Fruit fly (Drosophila melanogaster) whole organism, adult: ENCODE data around the gene lsn.
A peak's percentile ranks its signal among the peaks of the same experiment; 100 is the strongest.

Experiments used
- CG11617 ChIP-seq: fragments of 200-800 bp; sonication (Bioruptor generic); optimal IDR thresholded peaks from 2 replicates; lab custom pipeline; 2017; ENCODE audit warnings: mild to moderate bottlenecking, missing biosample characterization, missing genetic modification reagents, missing genetic modification characterization
- CG12768 ChIP-seq: fragments of 200-800 bp; sonication (Bioruptor generic); optimal IDR thresholded peaks from 2 replicates; lab custom pipeline; 2017; ENCODE audit warnings: missing biosample characterization, missing genetic modification characterization, mild to moderate bottlenecking, moderate library complexity, missing genetic modification reagents
- CG14711 ChIP-seq: fragments of 200-800 bp; sonication (Bioruptor generic); optimal IDR thresholded peaks from 2 replicates; lab custom pipeline; 2018; ENCODE audit warnings: missing biosample characterization, mild to moderate bottlenecking, missing genetic modification characterization, moderate library complexity
- CG1620 ChIP-seq: fragments of 200-800 bp; sonication (Bioruptor generic); optimal IDR thresholded peaks from 2 replicates; lab custom pipeline; 2016; ENCODE audit warnings: missing biosample characterization, missing genetic modification characterization
- CG33017 ChIP-seq: fragments of 200-800 bp; sonication (Bioruptor generic); optimal IDR thresholded peaks from 2 replicates; lab custom pipeline; 2018; ENCODE audit warnings: missing biosample characterization, mild to moderate bottlenecking, missing genetic modification characterization, moderate library complexity
- CG5204 ChIP-seq: fragments of 200-800 bp; sonication (Bioruptor generic); optimal IDR thresholded peaks from 2 replicates; lab custom pipeline; 2016; ENCODE audit warnings: missing biosample characterization, missing genetic modification characterization
- CG7045 ChIP-seq: fragments of 200-800 bp; sonication (Bioruptor generic); optimal IDR thresholded peaks from 2 replicates; lab custom pipeline; 2017; ENCODE audit warnings: missing biosample characterization, mild to moderate bottlenecking, missing genetic modification characterization
- CG7101 ChIP-seq: fragments of 200-800 bp; sonication (Bioruptor generic); optimal IDR thresholded peaks from 2 replicates; lab custom pipeline; 2018; ENCODE audit warnings: missing biosample characterization, mild to moderate bottlenecking, missing genetic modification characterization, moderate library complexity
- Clk ChIP-seq: fragments of 200-800 bp; sonication (Bioruptor generic); optimal IDR thresholded peaks from 2 replicates; lab custom pipeline; 2017; ENCODE audit warnings: missing biosample characterization, missing genetic modification characterization
- Crg-1 ChIP-seq: fragments of 200-800 bp; sonication (Bioruptor generic); optimal IDR thresholded peaks from 2 replicates; lab custom pipeline; 2016; ENCODE audit warnings: missing biosample characterization, missing genetic modification characterization
- Hr96 ChIP-seq: fragments of 200-800 bp; sonication (Bioruptor generic); optimal IDR thresholded peaks from 2 replicates; lab custom pipeline; 2016; ENCODE audit warnings: missing biosample characterization, missing genetic modification characterization
- Mnt ChIP-seq: fragments of 200-800 bp; sonication (Bioruptor generic); optimal IDR thresholded peaks from 2 replicates; lab custom pipeline; 2016; ENCODE audit warnings: missing biosample characterization, mild to moderate bottlenecking, missing genetic modification characterization
- bab1 ChIP-seq: fragments of 200-800 bp; sonication (Bioruptor generic); optimal IDR thresholded peaks from 3 replicates; lab custom pipeline; 2019; ENCODE audit warnings: missing biosample characterization, mild to moderate bottlenecking, missing genetic modification characterization, moderate library complexity
- cic ChIP-seq: fragments of 200-800 bp; sonication (Bioruptor generic); optimal IDR thresholded peaks from 2 replicates; lab custom pipeline; 2017; ENCODE audit warnings: missing biosample characterization, mild to moderate bottlenecking, missing genetic modification characterization, moderate library complexity
- cnc ChIP-seq, 2 experiments: fragments of >200 bp; optimal IDR thresholded peaks; 2 replicates each; lab custom pipeline; 2017
- kay ChIP-seq: fragments of 200-800 bp; sonication (Bioruptor generic); peaks from one replicate; lab custom pipeline; 2016; ENCODE audit warnings: missing biosample characterization, missing genetic modification characterization, borderline replicate concordance
- ovo ChIP-seq: fragments of 200-800 bp; sonication (Bioruptor generic); optimal IDR thresholded peaks from 2 replicates; lab custom pipeline; 2016; ENCODE audit warnings: missing biosample characterization, missing genetic modification characterization
- pad ChIP-seq: fragments of 200-800 bp; sonication (Bioruptor generic); optimal IDR thresholded peaks from 3 replicates; lab custom pipeline; 2017; ENCODE audit warnings: missing biosample characterization, missing genetic modification characterization, mild to moderate bottlenecking, moderate library complexity, missing genetic modification reagents
- tj ChIP-seq: fragments of 200-800 bp; sonication (Bioruptor generic); optimal IDR thresholded peaks from 3 replicates; lab custom pipeline; 2017; ENCODE audit warnings: missing biosample characterization, mild to moderate bottlenecking, missing genetic modification characterization, moderate library complexity
- toe ChIP-seq: fragments of 200-800 bp; sonication (Bioruptor generic); optimal IDR thresholded peaks from 2 replicates; lab custom pipeline; 2016; ENCODE audit warnings: missing biosample characterization, missing genetic modification characterization

Gene lsn

DNA sequence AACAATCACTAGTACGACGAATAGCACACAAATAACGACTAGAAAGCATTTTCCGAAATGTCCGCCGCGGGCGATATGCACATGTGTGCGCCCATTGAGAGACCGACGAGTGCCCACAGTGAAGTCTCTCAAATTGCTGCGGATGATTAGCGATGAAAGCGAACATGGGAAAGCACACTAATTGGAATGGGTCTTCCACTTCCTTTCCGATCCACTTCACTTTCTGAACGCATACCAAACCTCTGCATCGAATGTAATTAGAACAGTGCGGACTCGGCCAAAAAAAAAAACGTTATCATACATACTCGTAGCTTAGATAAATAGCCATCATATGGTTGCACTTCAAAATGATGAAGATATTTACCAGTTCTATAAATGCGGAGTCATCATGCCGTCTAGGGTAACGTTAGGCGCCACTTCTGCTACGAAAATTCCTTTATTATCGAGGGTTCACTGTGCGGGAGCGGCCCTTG, 14.9 kb upstream of the lsn start:
- peak; percentile 16 for TF ChIP-seq pad (GFP tag; lab: Kevin White, UChicago)
- TF ChIP-seq CG11617 (GFP tag; lab: Kevin White, UChicago): peak; percentile 54
- peak; percentile 23 for TF ChIP-seq CG7045 (GFP tag; lab: Kevin White, UChicago)
- TF ChIP-seq cnc (optimal IDR thresholded peaks at IDR 0.05; lab: Kevin White, UChicago): peak; percentile 44 to 49
- peak; percentile 61 for TF ChIP-seq CG5204
- TF ChIP-seq toe: no peak
- peak; percentile 60 for TF ChIP-seq cic (GFP tag; lab: Kevin White, UChicago)
- TF ChIP-seq CG7101 (tag; lab: Kevin White, UChicago): peak; percentile 23
- TF ChIP-seq CG1620 (GFP tag; lab: Kevin White, UChicago): no peak
- no peak for TF ChIP-seq ovo (GFP tag; lab: Kevin White, UChicago)
- peak; percentile 38 for TF ChIP-seq Hr96 (GFP tag; lab: Kevin White, UChicago)
- TF ChIP-seq tj (GFP tag; lab: Kevin White, UChicago): peak; percentile 32

DNA sequence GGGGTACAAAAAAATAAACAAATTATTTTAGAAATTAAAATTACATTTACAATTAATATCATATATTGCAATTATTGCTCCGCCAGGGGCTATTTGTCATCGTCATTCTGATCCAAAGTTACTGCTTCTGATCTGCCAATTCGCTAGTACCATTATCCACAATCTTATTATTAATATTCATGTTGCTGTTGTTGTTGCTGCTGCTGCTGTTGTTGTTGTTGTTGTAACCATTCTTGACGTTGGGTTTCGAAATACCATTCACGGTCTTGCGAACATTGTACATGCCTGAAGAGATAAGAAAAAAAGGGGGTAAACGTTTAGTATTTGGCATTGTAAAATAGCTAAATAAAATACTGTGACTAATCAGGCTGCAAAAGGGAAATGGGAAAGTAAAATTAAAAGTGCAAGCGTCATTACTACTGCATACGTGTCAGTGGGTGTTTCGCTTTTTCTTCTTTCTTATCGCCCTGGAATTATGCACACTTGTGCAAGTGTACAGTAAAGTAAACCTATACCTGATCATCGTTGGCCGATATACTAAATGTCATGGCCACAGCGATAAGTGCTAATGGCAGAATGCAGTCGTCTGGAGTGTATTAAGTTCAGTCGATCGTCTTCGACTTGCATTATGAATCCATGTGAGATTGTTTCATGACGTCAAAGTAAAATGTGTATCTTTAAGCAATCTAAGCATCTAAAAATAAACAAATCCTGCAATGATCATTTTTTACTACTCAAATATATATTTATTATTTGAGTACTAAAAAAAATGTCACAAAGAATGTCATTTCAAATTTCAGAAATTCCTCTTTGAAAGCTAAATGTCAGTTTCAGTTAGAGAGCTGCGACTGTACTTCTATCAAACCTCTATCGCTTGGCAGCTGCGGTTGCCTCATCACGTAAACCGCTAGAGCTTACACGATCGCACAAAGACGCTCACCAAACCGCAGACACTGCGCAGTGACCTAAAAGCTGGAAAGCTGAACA, 13.1 kb upstream of the lsn start:
- TF ChIP-seq Clk (GFP tag; lab: Kevin White, UChicago) (no peak), CG14711 (tag; lab: Kevin White, UChicago) (no peak), kay (GFP tag; lab: Kevin White, UChicago) (peak; percentile 86), pad (GFP tag; lab: Kevin White, UChicago) (no peak), toe (peak; percentile 7), CG1620 (GFP tag; lab: Kevin White, UChicago) (no peak), bab1 (peak; percentile 27), cic (GFP tag; lab: Kevin White, UChicago) (peak; percentile 69), CG7101 (tag; lab: Kevin White, UChicago) (no peak), ovo (GFP tag; lab: Kevin White, UChicago) (no peak), CG12768 (GFP tag; lab: Kevin White, UChicago) (peak; percentile 28), CG11617 (GFP tag; lab: Kevin White, UChicago) (no peak), Hr96 (GFP tag; lab: Kevin White, UChicago) (peak; percentile 6), tj (GFP tag; lab: Kevin White, UChicago) (peak; percentile 69), CG33017 (tag; lab: Kevin White, UChicago) (peak; percentile 32), cnc (optimal IDR thresholded peaks at IDR 0.05; lab: Kevin White, UChicago) (no peak), CG5204 (peak; percentile 32), Mnt (GFP tag; lab: Kevin White, UChicago) (peak; percentile 3), CG7045 (GFP tag; lab: Kevin White, UChicago) (no peak), Crg-1 (no peak)

DNA sequence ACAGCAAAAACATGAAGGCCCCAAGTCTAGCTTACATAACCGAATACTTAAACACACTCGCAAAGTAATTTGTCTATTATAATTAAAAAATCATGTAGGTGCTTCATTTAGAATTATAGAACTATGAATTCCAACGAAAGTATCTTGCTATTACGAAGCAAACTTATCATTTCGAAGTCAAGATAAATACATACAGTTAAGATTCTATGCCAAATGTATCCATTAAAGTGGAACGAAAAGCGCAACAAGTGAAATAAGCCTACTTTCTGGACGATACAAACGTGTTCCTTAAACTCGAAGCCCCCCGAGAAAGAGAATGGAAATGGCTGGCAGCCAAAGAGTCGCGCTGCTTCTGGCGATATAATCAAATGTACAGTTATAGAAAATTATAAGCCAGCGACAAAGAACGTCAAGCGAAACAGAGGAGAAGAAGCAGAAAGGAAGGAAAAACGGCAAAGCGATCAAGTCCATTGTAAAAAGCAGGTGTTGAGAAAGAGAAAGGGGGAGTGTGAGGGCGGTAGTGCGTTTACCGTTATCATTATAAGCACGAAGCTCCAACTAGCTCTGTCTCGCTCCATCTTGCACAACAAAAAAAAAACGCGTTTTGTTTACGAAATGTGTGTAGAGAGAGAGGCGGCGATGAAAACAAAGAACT, 12.3 kb upstream of the lsn start:
- TF ChIP-seq cnc (optimal IDR thresholded peaks at IDR 0.05; lab: Kevin White, UChicago) (no peak), CG5204 (no peak), cic (GFP tag; lab: Kevin White, UChicago) (no peak), Crg-1 (no peak), Clk (GFP tag; lab: Kevin White, UChicago) (no peak), Mnt (GFP tag; lab: Kevin White, UChicago) (no peak), CG11617 (GFP tag; lab: Kevin White, UChicago) (no peak), pad (GFP tag; lab: Kevin White, UChicago) (peak; percentile 71), ovo (GFP tag; lab: Kevin White, UChicago) (peak; percentile 88), toe (no peak), tj (GFP tag; lab: Kevin White, UChicago) (no peak), CG14711 (tag; lab: Kevin White, UChicago) (peak; percentile 41), kay (GFP tag; lab: Kevin White, UChicago) (no peak), CG12768 (GFP tag; lab: Kevin White, UChicago) (no peak), CG1620 (GFP tag; lab: Kevin White, UChicago) (no peak), Hr96 (GFP tag; lab: Kevin White, UChicago) (no peak), bab1 (peak; percentile 41), CG7045 (GFP tag; lab: Kevin White, UChicago) (no peak), CG7101 (tag; lab: Kevin White, UChicago) (peak; percentile 13)

DNA sequence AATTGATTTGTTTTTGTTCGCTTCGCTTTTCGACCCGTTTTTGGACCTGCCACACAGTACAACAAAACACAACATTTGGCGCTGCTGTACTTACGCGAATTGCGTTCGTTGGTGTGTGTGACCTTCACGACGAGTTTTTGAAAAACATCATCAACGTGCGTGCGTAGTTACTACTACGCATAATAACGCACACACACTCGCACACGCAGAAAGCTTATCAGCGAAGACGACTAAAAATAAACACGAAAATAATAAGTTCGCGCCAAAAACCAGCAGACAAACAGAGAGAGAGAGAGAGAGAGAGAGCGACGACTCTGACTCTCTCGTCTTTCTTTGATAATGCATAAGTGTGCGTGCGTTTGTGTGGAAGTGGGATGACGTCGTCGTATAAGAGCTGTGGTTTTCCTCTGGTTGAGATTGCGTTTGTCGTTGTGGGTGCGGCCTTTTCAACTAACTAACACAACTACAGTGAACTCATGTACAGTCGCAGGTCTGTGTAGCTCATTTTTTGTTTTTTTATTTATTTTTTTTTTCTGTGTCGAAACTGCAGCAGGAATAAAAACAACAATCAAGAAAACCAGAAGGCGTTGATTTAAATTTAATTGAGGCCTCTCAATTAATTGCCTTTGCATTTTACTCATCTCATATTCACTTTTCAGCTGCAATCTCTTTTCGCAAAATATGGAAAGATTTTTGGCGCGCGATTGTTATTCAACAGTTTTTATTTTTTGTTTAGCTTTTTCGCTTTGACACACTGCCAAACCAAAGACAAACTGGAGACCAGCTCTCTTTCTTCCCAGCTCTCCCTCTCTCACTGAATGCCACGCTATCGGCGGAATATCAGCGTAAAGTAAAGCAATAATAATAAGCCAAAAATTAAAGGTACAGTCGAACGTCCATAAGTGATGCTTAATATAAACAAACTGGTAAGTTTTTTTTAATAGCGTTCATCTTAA, 11.1 kb upstream of the lsn start:
- TF ChIP-seq CG7101 (tag; lab: Kevin White, UChicago) (peak; percentile 17), toe (peak; percentile 16), CG1620 (GFP tag; lab: Kevin White, UChicago) (no peak), CG14711 (tag; lab: Kevin White, UChicago) (peak; percentile 9), Hr96 (GFP tag; lab: Kevin White, UChicago) (no peak), Crg-1 (no peak), pad (GFP tag; lab: Kevin White, UChicago) (no peak), bab1 (no peak), CG7045 (GFP tag; lab: Kevin White, UChicago) (peak; percentile 49), ovo (GFP tag; lab: Kevin White, UChicago) (peak; percentile 39), kay (GFP tag; lab: Kevin White, UChicago) (peak; percentile 58), tj (GFP tag; lab: Kevin White, UChicago) (peak; percentile 55), cic (GFP tag; lab: Kevin White, UChicago) (peak; percentile 83), CG5204 (no peak), Mnt (GFP tag; lab: Kevin White, UChicago) (peak; percentile 35), CG33017 (tag; lab: Kevin White, UChicago) (peak; percentile 53), cnc (optimal IDR thresholded peaks at IDR 0.05; lab: Kevin White, UChicago) (no peak), Clk (GFP tag; lab: Kevin White, UChicago) (peak; percentile 7), CG11617 (GFP tag; lab: Kevin White, UChicago) (peak; percentile 31), CG12768 (GFP tag; lab: Kevin White, UChicago) (peak; percentile 90)
